Fruit fly (Drosophila melanogaster) S2 (cell line): Measurements from ENCODE around the gene CG18404.

Source experiments
- CG8478 ChIP-seq: fragments of >200 bp; optimal IDR thresholded peaks from 2 replicates; lab custom pipeline; 2018
- CTCF ChIP-seq, 2 experiments: fragments of >200 bp; optimal IDR thresholded peaks; 2 replicates each; lab custom pipeline; 2018

The CG18404 gene

dm6 chr3R:30252882-30253281 lies at the start of gene CG18404:
CG18404 (plus strand) TSS chr3R:30253182.
- TF ChIP-seq CG8478, result no peak
- no peak for TF ChIP-seq CTCF (optimal IDR thresholded peaks at IDR 0.05; lab: Kevin White, UChicago)

DNA sequence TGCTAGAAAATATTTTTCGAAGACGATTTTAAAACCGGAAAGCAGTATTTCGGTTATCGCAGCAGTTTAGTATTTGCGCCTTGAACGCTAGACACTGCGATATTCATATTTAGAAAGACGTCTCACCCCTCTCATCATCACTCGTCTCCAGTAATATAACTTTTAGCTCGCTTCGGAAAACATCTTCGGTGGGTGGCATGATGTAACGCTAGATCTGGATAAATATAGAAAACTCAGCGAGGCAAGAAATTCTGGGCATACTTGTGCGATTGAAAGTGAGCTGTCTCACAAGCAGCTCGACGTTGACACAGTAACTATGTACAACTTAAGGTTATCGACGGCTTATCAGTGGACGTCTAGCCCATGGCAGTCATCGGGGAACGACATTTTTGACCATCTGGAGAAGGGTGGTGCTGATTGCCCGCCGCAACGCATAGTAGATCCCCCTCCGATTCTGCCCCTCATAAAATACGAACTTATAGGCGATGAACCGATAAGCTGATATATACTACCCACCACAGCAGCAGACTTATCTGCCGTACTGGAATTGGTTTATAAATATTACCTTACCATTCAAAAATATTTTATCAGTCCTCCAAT lies 48.9 kb upstream of the CG18404 start:
- TF ChIP-seq CTCF (optimal IDR thresholded peaks at IDR 0.05; lab: Kevin White, UChicago), result no peak
- no peak for TF ChIP-seq CG8478

- TF ChIP-seq CG8478 (no peak), CTCF (optimal IDR thresholded peaks at IDR 0.05; lab: Kevin White, UChicago) (no peak)
Measured at dm6 chr3R:30205946-30206345, 47.0 kb upstream of the CG18404 start.

DNA sequence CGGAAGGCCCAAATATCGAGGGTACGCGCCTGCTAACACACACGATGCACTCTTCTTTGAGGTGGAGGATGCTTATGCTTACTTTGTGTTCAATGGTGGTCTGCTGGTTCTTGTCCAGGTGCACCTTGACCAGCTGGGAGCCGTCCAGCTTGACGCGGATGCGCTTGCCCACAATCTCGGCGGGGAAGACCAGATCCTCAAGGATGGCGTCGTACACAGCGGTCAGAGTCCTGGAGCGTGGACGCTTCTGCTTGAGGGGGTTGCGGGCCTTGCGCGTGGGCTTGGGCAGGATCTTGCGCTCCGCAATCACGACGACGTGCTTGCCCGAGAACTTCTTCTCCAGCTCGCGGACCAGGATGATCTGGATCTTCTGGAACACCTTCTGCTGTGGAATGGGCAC lies 45.0 kb upstream of the CG18404 start:
- TF ChIP-seq CTCF (optimal IDR thresholded peaks at IDR 0.05; lab: Kevin White, UChicago) (no peak), CG8478 (no peak)

DNA sequence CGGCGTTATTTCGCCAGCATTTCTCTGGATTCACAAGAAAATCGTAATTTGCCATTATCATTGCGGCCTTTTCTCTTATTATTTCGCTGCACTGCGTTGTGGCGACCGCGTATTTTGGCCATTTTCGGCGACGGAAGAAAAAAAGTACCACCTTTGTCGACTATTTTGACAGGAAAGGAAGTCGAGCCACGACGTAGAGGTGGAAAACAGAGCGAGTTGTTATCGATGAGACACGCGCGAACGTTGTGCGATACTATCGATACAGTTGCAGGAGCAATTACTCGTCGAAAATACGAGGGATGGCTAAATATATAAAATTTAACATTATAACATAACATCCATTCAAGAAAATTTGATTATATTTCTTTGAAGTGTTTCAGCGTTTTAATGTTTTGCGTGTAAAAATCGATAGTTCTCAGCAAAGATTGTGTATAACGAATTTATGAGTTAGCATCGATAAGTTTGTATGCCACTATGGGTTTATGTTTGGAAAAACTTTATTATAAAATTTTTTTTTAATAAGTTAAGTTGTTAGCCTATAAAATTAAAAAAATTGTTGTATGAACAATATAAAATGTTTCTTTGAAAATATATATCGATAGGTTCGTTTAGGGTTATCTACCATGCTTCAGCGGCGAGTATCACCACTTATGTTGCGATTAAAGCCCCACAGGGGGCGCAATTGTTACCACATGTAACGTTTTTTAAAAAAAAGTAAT lies 44.1 kb upstream of the CG18404 start, which contains the start of gene RpS7:
RpS7 (minus strand) TSS at position 255 of the 719 bp plus-strand sequence.
- TF ChIP-seq CG8478, result no peak
- peak; percentile 43 to 88 for TF ChIP-seq CTCF (optimal IDR thresholded peaks at IDR 0.05; lab: Kevin White, UChicago)

DNA sequence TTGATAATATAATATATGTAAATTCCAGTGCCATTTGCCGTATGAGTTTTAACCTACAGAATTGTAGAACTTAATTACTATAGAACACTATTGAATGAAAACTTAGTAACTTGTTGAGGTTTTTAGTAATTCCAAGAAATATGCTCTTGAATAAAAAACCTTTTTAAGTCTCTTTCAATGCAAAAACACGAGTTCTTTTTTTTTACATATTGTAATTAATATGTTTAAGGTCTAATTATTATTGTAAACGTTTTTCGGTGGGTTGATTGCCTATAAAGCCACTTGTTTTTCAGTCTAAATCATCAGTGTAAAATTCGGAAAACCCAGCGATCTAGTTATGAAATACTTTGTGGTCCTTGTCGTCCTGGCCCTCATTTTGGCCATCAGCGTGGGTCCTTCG lies 43.3 kb upstream of the CG18404 start, which contains the start of gene Anp:
Anp (plus strand) TSS at position 301 of the 400 bp plus-strand sequence.
- TF ChIP-seq CTCF (optimal IDR thresholded peaks at IDR 0.05; lab: Kevin White, UChicago) (no peak), CG8478 (no peak)

DNA sequence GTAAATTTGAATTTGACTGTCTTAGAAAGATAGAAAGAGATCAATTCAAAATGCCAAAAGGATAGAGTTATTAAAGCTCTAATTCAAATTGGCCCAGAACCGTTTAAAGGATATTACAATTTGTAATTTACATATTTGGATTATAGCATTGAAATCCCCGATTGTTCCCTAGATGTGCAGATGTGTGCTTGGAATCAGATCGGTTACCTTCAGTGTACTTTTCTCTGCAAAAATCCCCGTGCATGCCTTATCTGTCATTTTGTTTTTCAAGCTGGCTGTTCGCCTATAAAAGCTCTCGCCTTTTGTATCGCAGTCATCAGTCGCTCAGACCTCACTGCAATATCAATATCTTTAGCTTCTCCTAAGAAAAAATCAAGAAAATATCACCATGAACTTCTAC lies 42.4 kb upstream of the CG18404 start, which contains the start of gene CecA1:
CecA1 (plus strand) TSS at position 315 of the 400 bp plus-strand sequence.
- TF ChIP-seq CTCF (optimal IDR thresholded peaks at IDR 0.05; lab: Kevin White, UChicago), result no peak
- no peak for TF ChIP-seq CG8478

dm6 chr3R:30211856-30212255 lies 41.1 kb upstream of the CG18404 start, which contains the start of gene CecA2:
CecA2 (plus strand) TSS chr3R:30212156.
- TF ChIP-seq CG8478 (no peak), CTCF (optimal IDR thresholded peaks at IDR 0.05; lab: Kevin White, UChicago) (no peak)

- TF ChIP-seq CTCF (optimal IDR thresholded peaks at IDR 0.05; lab: Kevin White, UChicago), result no peak
- no peak for TF ChIP-seq CG8478
Measured at dm6 chr3R:30213697-30214096, 39.3 kb upstream of the CG18404 start, which contains the start of gene CecB. CecB (minus strand) TSS chr3R:30213797.

DNA sequence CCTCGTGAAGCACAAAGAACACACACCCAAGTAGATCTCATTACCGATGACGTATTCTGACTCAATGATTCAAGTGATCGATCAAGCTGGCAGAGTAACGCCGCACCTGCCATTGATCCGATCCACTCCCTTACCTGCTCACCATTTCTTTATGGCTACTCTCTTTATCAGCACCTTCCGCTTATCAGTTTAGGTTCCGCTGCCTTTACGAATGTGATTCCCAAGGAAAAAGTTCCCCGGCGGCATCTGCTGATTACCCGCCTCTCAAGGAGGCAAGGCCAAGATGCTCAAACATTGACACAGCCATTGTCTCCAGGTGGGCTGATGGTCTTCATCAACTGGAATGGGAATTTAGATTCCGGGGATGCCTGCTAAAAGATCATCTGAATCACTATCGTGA lies 38.0 kb upstream of the CG18404 start:
- no peak for TF ChIP-seq CTCF (optimal IDR thresholded peaks at IDR 0.05; lab: Kevin White, UChicago)
- no peak for TF ChIP-seq CG8478

DNA sequence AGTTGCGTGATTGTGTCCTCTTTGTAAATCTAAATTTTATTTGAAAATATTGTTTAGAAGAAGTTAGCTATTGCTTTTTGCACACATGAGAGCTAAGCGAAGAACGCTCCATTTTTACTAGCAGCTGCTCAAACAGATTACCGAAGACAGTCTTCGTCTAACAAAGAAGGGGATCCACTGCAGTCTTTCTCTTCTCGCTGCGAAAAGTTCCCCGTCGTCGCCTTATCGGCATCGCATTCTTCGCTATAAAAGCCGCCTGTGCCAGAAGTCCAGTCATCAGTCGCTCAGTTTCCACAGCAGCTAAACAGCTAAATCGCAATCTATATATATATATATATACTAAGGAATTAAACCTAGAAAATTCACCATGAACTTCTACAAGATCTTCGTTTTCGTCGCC lies 36.8 kb upstream of the CG18404 start, which contains the start of gene CecC:
CecC (plus strand) TSS at position 275 of the 400 bp plus-strand sequence.
- TF ChIP-seq CG8478 (no peak), CTCF (optimal IDR thresholded peaks at IDR 0.05; lab: Kevin White, UChicago) (no peak)

dm6 chr3R:30222236-30222635 lies 30.7 kb upstream of the CG18404 start:
- no peak for TF ChIP-seq CG8478
- no peak for TF ChIP-seq CTCF (optimal IDR thresholded peaks at IDR 0.05; lab: Kevin White, UChicago)

dm6 chr3R:30224577-30224976 lies 28.4 kb upstream of the CG18404 start:
- no peak for TF ChIP-seq CTCF (optimal IDR thresholded peaks at IDR 0.05; lab: Kevin White, UChicago)
- no peak for TF ChIP-seq CG8478

DNA sequence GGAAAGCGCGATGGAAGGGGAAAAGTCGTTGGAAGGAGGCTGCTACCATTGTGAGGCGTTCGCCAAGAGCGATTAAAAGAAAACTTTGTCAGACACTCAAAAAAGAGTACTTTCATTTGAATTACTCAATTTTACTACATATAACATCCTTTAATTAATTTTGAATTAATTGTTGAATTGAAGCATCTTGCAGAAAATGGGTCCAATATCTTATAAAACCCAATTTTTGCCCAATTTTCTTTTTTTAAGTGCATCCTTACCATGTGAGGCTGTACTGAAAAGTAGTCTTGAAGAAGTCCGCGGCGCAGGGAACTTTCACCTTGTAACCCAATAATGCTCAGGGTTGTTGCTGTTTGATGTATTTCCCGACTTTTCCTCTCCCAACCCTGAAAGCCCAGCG lies 17.7 kb upstream of the CG18404 start:
- TF ChIP-seq CTCF (optimal IDR thresholded peaks at IDR 0.05; lab: Kevin White, UChicago), result no peak

dm6 chr3R:30236994-30237393 lies 16.0 kb upstream of the CG18404 start:
- TF ChIP-seq CG8478 (no peak), CTCF (optimal IDR thresholded peaks at IDR 0.05; lab: Kevin White, UChicago) (no peak)

dm6 chr3R:30237634-30238033 lies 15.3 kb upstream of the CG18404 start, which contains the start of gene CG43448:
CG43448 (minus strand) TSS chr3R:30237734.
- no peak for TF ChIP-seq CTCF (optimal IDR thresholded peaks at IDR 0.05; lab: Kevin White, UChicago)
- no peak for TF ChIP-seq CG8478
